Fruit fly (Drosophila melanogaster) whole organism, embryonic: ENCODE data around the gene MED15.

Experiments used
- ATbp ChIP-seq: fragments of 200-800 bp; sonication (Bioruptor generic); optimal IDR thresholded peaks from 2 replicates; lab custom pipeline; 2017; ENCODE audit warnings: missing biosample characterization, mild to moderate bottlenecking, missing genetic modification characterization, missing genetic modification reagents
- Abd-B ChIP-seq: fragments of 200-800 bp; sonication (Bioruptor generic); optimal IDR thresholded peaks from 2 replicates; lab custom pipeline; 2018; ENCODE audit warnings: missing biosample characterization, mild to moderate bottlenecking, missing genetic modification characterization, moderate library complexity
- Adf1 ChIP-seq: fragments of 200-800 bp; sonication (Bioruptor generic); IDR thresholded peaks from 2 replicates; pipeline ENCODE4 v1.3.6; 2022; ENCODE audit warnings: missing biosample characterization, missing genetic modification characterization
- CG10959 ChIP-seq: fragments of 200-800 bp; sonication (Bioruptor generic); IDR thresholded peaks from 2 replicates; pipeline ENCODE4 v1.3.6; 2022; ENCODE audit warnings: missing biosample characterization, missing genetic modification characterization
- CG11696 ChIP-seq: fragments of 200-800 bp; sonication (Bioruptor generic); IDR thresholded peaks from 2 replicates; pipeline ENCODE4 v1.3.6; 2022; ENCODE audit warnings: missing biosample characterization, missing genetic modification characterization
- CG12769 ChIP-seq: fragments of 200-800 bp; sonication (Bioruptor generic); optimal IDR thresholded peaks from 2 replicates; lab custom pipeline; 2019; ENCODE audit warnings: missing biosample characterization, mild to moderate bottlenecking, missing genetic modification characterization, moderate library complexity
- CG14965 ChIP-seq: fragments of 200-800 bp; sonication (Bioruptor generic); optimal IDR thresholded peaks from 2 replicates; lab custom pipeline; 2016; ENCODE audit warnings: missing biosample characterization, missing genetic modification characterization, borderline replicate concordance
- CG2678 ChIP-seq: fragments of 200-800 bp; sonication (Bioruptor generic); optimal IDR thresholded peaks from 3 replicates; lab custom pipeline; 2019; ENCODE audit warnings: missing biosample characterization, mild to moderate bottlenecking, missing genetic modification characterization, moderate library complexity
- CG31365 ChIP-seq: fragments of 200-800 bp; sonication (Bioruptor generic); optimal IDR thresholded peaks from 2 replicates; lab custom pipeline; 2018; ENCODE audit warnings: missing biosample characterization, mild to moderate bottlenecking, missing genetic modification characterization
- CG34224 ChIP-seq: fragments of 200-800 bp; sonication (Bioruptor generic); IDR thresholded peaks from 3 replicates; pipeline ENCODE4 v1.3.6; 2022; ENCODE audit warnings: missing biosample characterization, missing genetic modification characterization; ENCODE audit not compliant: partially characterized antibody
- CG6654 ChIP-seq: fragments of 200-800 bp; sonication (Bioruptor generic); optimal IDR thresholded peaks from 2 replicates; lab custom pipeline; 2017; ENCODE audit warnings: missing biosample characterization, mild to moderate bottlenecking, missing genetic modification characterization
- CG6683 ChIP-seq: fragments of 200-800 bp; sonication (Bioruptor generic); optimal IDR thresholded peaks from 2 replicates; lab custom pipeline; 2017; ENCODE audit warnings: missing biosample characterization, mild to moderate bottlenecking, missing genetic modification characterization, missing genetic modification reagents
- CG6813 ChIP-seq: fragments of 200-800 bp; sonication (Bioruptor generic); optimal IDR thresholded peaks from 2 replicates; lab custom pipeline; 2017; ENCODE audit warnings: missing biosample characterization, missing genetic modification characterization, mild to moderate bottlenecking, moderate library complexity, missing genetic modification reagents
- CG7271 ChIP-seq: fragments of 200-800 bp; sonication (Bioruptor generic); optimal IDR thresholded peaks from 2 replicates; lab custom pipeline; 2018; ENCODE audit warnings: missing biosample characterization, mild to moderate bottlenecking, missing genetic modification characterization, moderate library complexity
- CG7745 ChIP-seq: fragments of 200-800 bp; sonication (Bioruptor generic); optimal IDR thresholded peaks from 2 replicates; lab custom pipeline; 2018; ENCODE audit warnings: missing biosample characterization, mild to moderate bottlenecking, missing genetic modification characterization, moderate library complexity
- CG8281 ChIP-seq: fragments of 200-800 bp; sonication (Bioruptor generic); optimal IDR thresholded peaks from 2 replicates; lab custom pipeline; 2018; ENCODE audit warnings: missing biosample characterization, mild to moderate bottlenecking, missing genetic modification characterization, moderate library complexity
- CG8388 ChIP-seq: fragments of 200-800 bp; sonication (Bioruptor generic); optimal IDR thresholded peaks from 2 replicates; lab custom pipeline; 2019; ENCODE audit warnings: missing biosample characterization, mild to moderate bottlenecking, missing genetic modification characterization, moderate library complexity
- CG8924 ChIP-seq: fragments of 200-800 bp; optimal IDR thresholded peaks from 3 replicates; lab custom pipeline; 2019; ENCODE audit warnings: missing biosample characterization, mild to moderate bottlenecking, missing genetic modification characterization, moderate library complexity
- CG9215 ChIP-seq: fragments of 200-800 bp; sonication (Bioruptor generic); IDR thresholded peaks from 2 replicates; pipeline ENCODE4 v1.3.6; 2022; ENCODE audit warnings: missing biosample characterization, missing genetic modification characterization
- Dad ChIP-seq: fragments of 200-800 bp; sonication (Bioruptor generic); optimal IDR thresholded peaks from 3 replicates; lab custom pipeline; 2016; ENCODE audit warnings: missing biosample characterization, missing genetic modification characterization
- Dek ChIP-seq: fragments of 200-800 bp; sonication (Bioruptor generic); optimal IDR thresholded peaks from 3 replicates; lab custom pipeline; 2019; ENCODE audit warnings: missing biosample characterization, mild to moderate bottlenecking, missing genetic modification characterization, moderate library complexity
- E2f2 ChIP-seq: fragments of 200-800 bp; sonication (Bioruptor generic); IDR thresholded peaks from 2 replicates; pipeline ENCODE4 v1.3.6; 2022; ENCODE audit warnings: missing biosample characterization, missing genetic modification characterization
- Ets65A ChIP-seq: fragments of 200-800 bp; sonication (Bioruptor generic); peaks from one replicate; lab custom pipeline; 2016; ENCODE audit warnings: missing biosample characterization, missing genetic modification characterization
- HLH4C ChIP-seq: fragments of 200-800 bp; sonication (Bioruptor generic); IDR thresholded peaks from 3 replicates; pipeline ENCODE4 v1.3.6; 2022; ENCODE audit warnings: missing biosample characterization, missing genetic modification characterization; ENCODE audit not compliant: partially characterized antibody
- HLHmδ ChIP-seq: fragments of 200-800 bp; sonication (Bioruptor generic); optimal IDR thresholded peaks from 2 replicates; lab custom pipeline; 2018; ENCODE audit warnings: missing biosample characterization, mild to moderate bottlenecking, missing genetic modification characterization, moderate library complexity
- Meics ChIP-seq: fragments of 200-800 bp; sonication (Bioruptor generic); optimal IDR thresholded peaks from 2 replicates; lab custom pipeline; 2017; ENCODE audit warnings: missing biosample characterization, mild to moderate bottlenecking, missing genetic modification characterization
- Rx ChIP-seq: fragments of 200-800 bp; sonication (Bioruptor generic); IDR thresholded peaks from 2 replicates; pipeline ENCODE4 v1.3.6; 2022; ENCODE audit warnings: missing biosample characterization, missing genetic modification characterization
- Sox100B ChIP-seq: fragments of 200-800 bp; sonication (Bioruptor generic); optimal IDR thresholded peaks from 3 replicates; lab custom pipeline; 2018; ENCODE audit warnings: missing biosample characterization, mild to moderate bottlenecking, missing genetic modification characterization
- Sry-β ChIP-seq: fragments of 200-800 bp; sonication (Bioruptor generic); optimal IDR thresholded peaks from 2 replicates; lab custom pipeline; 2018; ENCODE audit warnings: missing biosample characterization, mild to moderate bottlenecking, missing genetic modification characterization, moderate library complexity
- Ssrp ChIP-seq: fragments of 200-800 bp; sonication (Bioruptor generic); optimal IDR thresholded peaks from 2 replicates; lab custom pipeline; 2018; ENCODE audit warnings: missing biosample characterization, mild to moderate bottlenecking, missing genetic modification characterization, moderate library complexity
- abd-A ChIP-seq: fragments of 200-800 bp; sonication (Bioruptor generic); optimal IDR thresholded peaks from 3 replicates; lab custom pipeline; 2019; ENCODE audit warnings: missing biosample characterization, mild to moderate bottlenecking, missing genetic modification characterization, moderate library complexity
- ap ChIP-seq: fragments of 200-800 bp; sonication (Bioruptor generic); IDR thresholded peaks from 2 replicates; pipeline ENCODE4 v1.3.6; 2022; ENCODE audit warnings: missing biosample characterization, missing genetic modification characterization
- bcd ChIP-seq: fragments of 200-800 bp; sonication (Bioruptor generic); optimal IDR thresholded peaks from 2 replicates; lab custom pipeline; 2017; ENCODE audit warnings: missing biosample characterization, mild to moderate bottlenecking, missing genetic modification characterization
- bsh ChIP-seq, 2 experiments: fragments of 200-800 bp; sonication (Bioruptor generic); optimal IDR thresholded peaks; 2 replicates each; lab custom pipeline; 2017 to 2018; ENCODE audit warnings: mild to moderate bottlenecking in 2 of 2, missing biosample characterization in 2 of 2, missing genetic modification characterization in 2 of 2, moderate library complexity in 1 of 2
- gsb-n ChIP-seq: fragments of 200-800 bp; sonication (Bioruptor generic); optimal IDR thresholded peaks from 3 replicates; lab custom pipeline; 2018; ENCODE audit warnings: missing biosample characterization, mild to moderate bottlenecking, missing genetic modification characterization
- ham ChIP-seq: fragments of 200-800 bp; sonication (Bioruptor generic); IDR thresholded peaks from 2 replicates; pipeline ENCODE4 v1.3.6; 2022; ENCODE audit warnings: missing biosample characterization, missing genetic modification characterization
- hth ChIP-seq: fragments of >200 bp; optimal IDR thresholded peaks from 2 replicates; lab custom pipeline; 2017; ENCODE audit warnings: inconsistent platforms
- inv ChIP-seq: fragments of 200-800 bp; sonication (Bioruptor generic); IDR thresholded peaks from 2 replicates; pipeline ENCODE4 v1.3.6; 2022; ENCODE audit warnings: missing biosample characterization, missing genetic modification characterization; ENCODE audit not compliant: partially characterized antibody
- jing ChIP-seq: fragments of 200-800 bp; sonication (Bioruptor generic); optimal IDR thresholded peaks from 2 replicates; lab custom pipeline; 2018; ENCODE audit warnings: missing biosample characterization, mild to moderate bottlenecking, missing genetic modification characterization
- lola ChIP-seq, 3 experiments: fragments of >200 bp in 2 of 3; fragments of 200-800 bp in 1 of 3; sonication (Bioruptor generic) in 1 of 3; optimal IDR thresholded peaks; 2 replicates each; lab custom pipeline; 2017 to 2019; ENCODE audit warnings: missing biosample characterization in 3 of 3, missing genetic modification characterization in 3 of 3, mild to moderate bottlenecking in 1 of 3, moderate library complexity in 1 of 3
- nerfin-2 ChIP-seq: fragments of 200-800 bp; sonication (Bioruptor generic); IDR thresholded peaks from 2 replicates; pipeline ENCODE4 v1.3.6; 2022; ENCODE audit warnings: missing biosample characterization, missing genetic modification characterization; ENCODE audit not compliant: partially characterized antibody
- pzg ChIP-seq: fragments of 200-800 bp; sonication (Bioruptor generic); optimal IDR thresholded peaks from 3 replicates; lab custom pipeline; 2018; ENCODE audit warnings: missing biosample characterization, mild to moderate bottlenecking, missing genetic modification characterization, moderate library complexity
- ranshi ChIP-seq: fragments of 200-800 bp; sonication (Bioruptor generic); IDR thresholded peaks from 2 replicates; pipeline ENCODE4 v1.3.6; 2022; ENCODE audit warnings: missing biosample characterization, missing genetic modification characterization
- sima ChIP-seq: fragments of 200-800 bp; sonication (Bioruptor generic); optimal IDR thresholded peaks from 2 replicates; lab custom pipeline; 2016; ENCODE audit warnings: missing biosample characterization, missing genetic modification characterization
- so ChIP-seq: fragments of 200-800 bp; sonication (Bioruptor generic); IDR thresholded peaks from 3 replicates; pipeline ENCODE4 v1.3.6; 2022; ENCODE audit warnings: missing biosample characterization, missing genetic modification characterization
- ssp ChIP-seq: fragments of 200-800 bp; sonication (Bioruptor generic); IDR thresholded peaks from 2 replicates; pipeline ENCODE4 v1.3.6; 2022; ENCODE audit warnings: missing biosample characterization, missing genetic modification characterization
- twi ChIP-seq: fragments of 200-800 bp; optimal IDR thresholded peaks from 2 replicates; lab custom pipeline; 2019; ENCODE audit warnings: missing biosample characterization, mild to moderate bottlenecking, missing genetic modification characterization, moderate library complexity
- vfl ChIP-seq: fragments of 200-800 bp; sonication (Bioruptor generic); optimal IDR thresholded peaks from 2 replicates; lab custom pipeline; 2016; ENCODE audit warnings: missing biosample characterization, missing genetic modification characterization
- zfh1 ChIP-seq: fragments of 200-800 bp; sonication (Bioruptor generic); IDR thresholded peaks from 3 replicates; pipeline ENCODE4 v1.3.6; 2022; ENCODE audit warnings: missing biosample characterization, missing genetic modification characterization

MED15 gene

dm6 chr2L:470336-470934 lies 2.4 kb upstream of the MED15 start (continued):
- TF ChIP-seq lola (GFP tag; optimal IDR thresholded peaks at IDR 0.05; lab: Kevin White, UChicago) = no peak
- TF ChIP-seq Rx (GFP tag; lab: Robert Waterston, UW) = peak; percentile 68
- peak; percentile 74 for TF ChIP-seq Dad (GFP tag; lab: Kevin White, UChicago)
- TF ChIP-seq so (GFP tag; lab: Robert Waterston, UW) = peak; percentile 67; the same call in 2 of the 3 replicates
- TF ChIP-seq bcd (GFP tag; lab: Kevin White, UChicago) = peak; percentile 75
- TF ChIP-seq ham (GFP tag; lab: Robert Waterston, UW) = no peak
- TF ChIP-seq CG8281 (tag; lab: Kevin White, UChicago) = peak; percentile 46
- peak; percentile 53 for TF ChIP-seq CG8388 (GFP tag; lab: Kevin White, UChicago)
- TF ChIP-seq ATbp (GFP tag; lab: Kevin White, UChicago) = peak; percentile 77
- TF ChIP-seq nerfin-2 (GFP tag; lab: Robert Waterston, UW) = no peak
- peak; percentile 81 for TF ChIP-seq Abd-B (GFP tag; lab: Kevin White, UChicago)
- peak; percentile 46 for TF ChIP-seq jing (GFP tag; lab: Kevin White, UChicago)
- TF ChIP-seq sima (GFP tag; lab: Kevin White, UChicago) = peak; percentile 5
- TF ChIP-seq HLHmδ (GFP tag; lab: Kevin White, UChicago) = no peak
- peak; percentile 78 for TF ChIP-seq CG6813 (GFP tag; lab: Kevin White, UChicago)
- peak; percentile 54 to 66 for TF ChIP-seq bsh (GFP tag; optimal IDR thresholded peaks at IDR 0.05; lab: Kevin White, UChicago)
- no peak for TF ChIP-seq twi (tag; lab: Kevin White, UChicago)
- peak; percentile 68 for TF ChIP-seq ranshi (GFP tag; lab: Robert Waterston, UW)
- peak; percentile 51 for TF ChIP-seq ssp
- TF ChIP-seq E2f2 (GFP tag; lab: Robert Waterston, UW) = peak; percentile 40
- TF ChIP-seq CG11696 = peak; percentile 60
- TF ChIP-seq Sox100B = peak; percentile 60
- peak; percentile 37 for TF ChIP-seq gsb-n (tag; lab: Kevin White, UChicago)
- TF ChIP-seq vfl (GFP tag; lab: Kevin White, UChicago) = peak; percentile 77
- peak; percentile 98 for TF ChIP-seq Ets65A
- peak; percentile 80 for TF ChIP-seq Meics (GFP tag; lab: Kevin White, UChicago)
- 0 out of 2 replicates have a peak, but pooled peaks have one; percentile 7 for TF ChIP-seq CG10959
- TF ChIP-seq CG31365 (tag; lab: Kevin White, UChicago) = peak; percentile 56
- peak; percentile 56 for TF ChIP-seq CG6654 (GFP tag; lab: Kevin White, UChicago)
- no peak for TF ChIP-seq CG7745 (tag; lab: Kevin White, UChicago)
- peak; percentile 72 for TF ChIP-seq abd-A (tag; lab: Kevin White, UChicago)
- peak; percentile 77 for TF ChIP-seq Dek
- TF ChIP-seq pzg = no peak
- TF ChIP-seq inv (GFP tag; lab: Robert Waterston, UW) = no peak
- TF ChIP-seq hth (lab: Kevin White, UChicago) = no peak
- peak; percentile 10 for TF ChIP-seq CG6683 (GFP tag; lab: Kevin White, UChicago)
- peak; percentile 86 for TF ChIP-seq CG2678 (tag; lab: Kevin White, UChicago)
- TF ChIP-seq CG8924 (tag; lab: Kevin White, UChicago) = peak; percentile 56
- no peak for TF ChIP-seq CG7271
- peak; percentile 77 for TF ChIP-seq zfh1 (GFP tag; lab: Robert Waterston, UW)
- TF ChIP-seq Adf1 (GFP tag; lab: Robert Waterston, UW) = no peak; the same call in 1 of the 2 replicates
- peak; percentile 69 for TF ChIP-seq CG9215 (GFP tag; lab: Robert Waterston, UW)
- TF ChIP-seq Ssrp = peak; percentile 70
- no peak for TF ChIP-seq CG12769 (tag; lab: Kevin White, UChicago)
- TF ChIP-seq ap (GFP tag; lab: Robert Waterston, UW) = peak; percentile 64
- TF ChIP-seq CG14965 (GFP tag; lab: Kevin White, UChicago) = peak; percentile 31
- no peak for TF ChIP-seq Sry-β (GFP tag; lab: Kevin White, UChicago)
- no peak for TF ChIP-seq HLH4C (GFP tag; lab: Robert Waterston, UW)
- TF ChIP-seq CG34224 (GFP tag; lab: Robert Waterston, UW) = 0 out of 3 replicates have a peak, but pooled peaks have one; percentile 35
